Worm (Caenorhabditis elegans): ENCODE data around the gene Y51H7C.12.

Gene Y51H7C.12

ce11 chrII:1420806-1421463 is 25.6 kb downstream of the Y51H7C.12 start:
- TF ChIP-seq akir-1 (GFP tag; optimal IDR thresholded peaks at IDR 0.05) (no peak), tbp1 (GFP tag; optimal IDR thresholded peaks at IDR 0.05) (no peak), mxl-1 (tag; optimal IDR thresholded peaks at IDR 0.05) (no peak), lsy-27 (tag; optimal IDR thresholded peaks at IDR 0.05; ENCODE audit: borderline replicate concordance, insufficient read depth) (no peak), bed-2 (GFP tag; IDR thresholded peaks at IDR 0.05) (no peak), pha-4 (tag; optimal IDR thresholded peaks at IDR 0.05) (no peak), die-1 (tag; optimal IDR thresholded peaks at IDR 0.05) (no peak), lin-26 (GFP tag; IDR thresholded peaks at IDR 0.05) (no peak), rec-8 (tag; optimal IDR thresholded peaks at IDR 0.05) (no peak), nhr-120 (GFP tag; IDR thresholded peaks at IDR 0.05) (no peak), attf-3 (GFP tag; conservative IDR thresholded peaks at IDR 0.05) (no peak)

ce11 chrII:1419994-1420393 is 26.6 kb downstream of the Y51H7C.12 start:
- TF ChIP-seq ztf-28 (GFP tag; IDR thresholded peaks at IDR 0.05) (no peak), attf-6 (GFP tag; IDR thresholded peaks at IDR 0.05) (no peak), rcor-1 (GFP tag; IDR thresholded peaks at IDR 0.05) (no peak), nhr-179 (tag; optimal IDR thresholded peaks at IDR 0.05) (no peak), F23B12.7 (tag; optimal IDR thresholded peaks at IDR 0.05; ENCODE audit: insufficient read depth) (no peak), ztf-22 (GFP tag; optimal IDR thresholded peaks at IDR 0.05) (no peak), cebp-1 (GFP tag; IDR thresholded peaks at IDR 0.05) (no peak), cebp-1 (tag; optimal IDR thresholded peaks at IDR 0.05) (no peak), F52B5.7 (tag; optimal IDR thresholded peaks at IDR 0.05) (no peak), lin-40 (tag; optimal IDR thresholded peaks at IDR 0.05) (no peak), unc-62 (GFP tag; optimal IDR thresholded peaks at IDR 0.05) (no peak), snpc-1.3 (tag; optimal IDR thresholded peaks at IDR 0.05; ENCODE audit: insufficient read depth) (no peak), athp-1 (tag; optimal IDR thresholded peaks at IDR 0.05) (no peak), F57C9.4 (tag; optimal IDR thresholded peaks at IDR 0.05) (no peak)

ce11 chrII:1412359-1412907 is 34.1 kb downstream of the Y51H7C.12 start, which contains the start of gene alkb-1:
TSS of gene alkb-1 (plus strand) at chrII:1412409.
- TF ChIP-seq pbrm-1 (GFP tag; IDR thresholded peaks at IDR 0.05), result no peak
- TF ChIP-seq ztf-18 (tag; optimal IDR thresholded peaks at IDR 0.05), result no peak
- TF ChIP-seq ceh-27 (GFP tag; optimal IDR thresholded peaks at IDR 0.05), result no peak

DNA sequence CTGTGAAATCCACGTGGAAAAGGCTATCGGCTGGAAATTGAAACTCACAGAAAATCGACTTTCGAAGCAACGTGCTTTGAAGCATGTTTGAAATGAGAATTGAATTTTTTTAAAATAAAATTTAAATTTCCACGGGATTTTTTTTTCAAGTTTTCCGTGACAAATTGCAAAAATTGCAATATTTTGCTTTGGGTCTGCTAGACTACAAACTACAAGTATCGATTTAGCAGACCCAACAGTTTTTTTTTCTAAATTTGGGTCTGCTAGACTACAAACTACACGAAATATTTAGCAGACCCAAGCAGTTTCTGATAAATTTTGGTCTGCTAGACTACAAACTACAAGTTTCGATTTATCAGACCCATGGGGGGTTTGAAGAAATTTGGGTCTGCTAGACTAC is 35.2 kb downstream of the Y51H7C.12 start, which contains the start of gene Y51H7C.9:
Gene Y51H7C.9, minus strand, starts transcription at position 101 of the 400 bp plus-strand sequence.
- TF ChIP-seq repo-1 (tag; optimal IDR thresholded peaks at IDR 0.05), result no peak
- no peak for TF ChIP-seq F37B4.10 (GFP tag; IDR thresholded peaks at IDR 0.05)
- no peak for TF ChIP-seq ztf-3 (GFP tag; optimal IDR thresholded peaks at IDR 0.05)
- TF ChIP-seq mel-28 (tag; optimal IDR thresholded peaks at IDR 0.05; ENCODE audit: borderline replicate concordance), result no peak
- TF ChIP-seq athp-1 (tag; optimal IDR thresholded peaks at IDR 0.05), result no peak

Measured in whole organism, young adult.